Worm (Caenorhabditis elegans) whole organism, mixed stage, embryonic: Measurements from ENCODE around the gene C06A12.19.

Experiments
- ces-1 ChIP-seq: fragments of 150-350 bp; optimal IDR thresholded peaks from 2 replicates; lab custom pipeline; 2014; ENCODE audit warnings: missing biosample characterization, missing genetic modification reagents, missing genetic modification characterization
- elt-1 ChIP-seq: sonication (generic microtip); optimal IDR thresholded peaks from 2 replicates; lab custom pipeline; 2017; ENCODE audit warnings: missing genetic modification characterization, mild to moderate bottlenecking, missing compliant biosample characterization, antibody characterized with exemption, moderate library complexity, borderline replicate concordance; ENCODE audit not compliant: insufficient read depth
- hlh-1 ChIP-seq: fragments of 150-350 bp; optimal IDR thresholded peaks from 2 replicates; lab custom pipeline; 2014; ENCODE audit warnings: missing biosample characterization, missing genetic modification reagents, missing genetic modification characterization
- lin-32 ChIP-seq: fragments of 200-800 bp; sonication (Bioruptor generic); optimal IDR thresholded peaks from 2 replicates; lab custom pipeline; 2018; ENCODE audit warnings: mild to moderate bottlenecking, missing genetic modification characterization, missing compliant biosample characterization
- lsy-2 ChIP-seq: fragments of 150-350 bp; optimal IDR thresholded peaks from 2 replicates; lab custom pipeline; 2014; ENCODE audit warnings: missing biosample characterization, missing genetic modification characterization
- mab-5 ChIP-seq: fragments of 150-350 bp; optimal IDR thresholded peaks from 2 replicates; lab custom pipeline; 2014; ENCODE audit warnings: missing biosample characterization, missing genetic modification characterization
- nhr-2 ChIP-seq: fragments of 150-350 bp; optimal IDR thresholded peaks from 2 replicates; lab custom pipeline; 2014; ENCODE audit warnings: missing biosample characterization, missing genetic modification characterization
- nhr-28 ChIP-seq: fragments of 150-350 bp; optimal IDR thresholded peaks from 2 replicates; lab custom pipeline; 2014; ENCODE audit warnings: missing biosample characterization, missing genetic modification characterization
- nhr-76 ChIP-seq: sonication (generic microtip); optimal IDR thresholded peaks from 2 replicates; lab custom pipeline; 2017; ENCODE audit warnings: missing biosample characterization, missing genetic modification characterization
- sem-2 ChIP-seq: fragments of 200-800 bp; sonication (Bioruptor generic); optimal IDR thresholded peaks from 2 replicates; lab custom pipeline; 2018; ENCODE audit warnings: mild to moderate bottlenecking, missing genetic modification characterization, missing compliant biosample characterization
- snpc-4 ChIP-seq: fragments of 150-350 bp; optimal IDR thresholded peaks from 2 replicates; lab custom pipeline; 2014; ENCODE audit warnings: missing biosample characterization, missing genetic modification characterization
- tbx-8 ChIP-seq: fragments of 200-800 bp; sonication (Bioruptor generic); optimal IDR thresholded peaks from 2 replicates; lab custom pipeline; 2018; ENCODE audit warnings: mild to moderate bottlenecking, missing genetic modification characterization, moderate library complexity, missing compliant biosample characterization
- unc-39 ChIP-seq: fragments of 150-350 bp; optimal IDR thresholded peaks from 2 replicates; lab custom pipeline; 2014; ENCODE audit warnings: missing biosample characterization, missing genetic modification characterization
- unc-62 ChIP-seq: fragments of 150-350 bp; optimal IDR thresholded peaks from 2 replicates; lab custom pipeline; 2014; ENCODE audit warnings: missing biosample characterization, missing genetic modification reagents, missing genetic modification characterization

DNA sequence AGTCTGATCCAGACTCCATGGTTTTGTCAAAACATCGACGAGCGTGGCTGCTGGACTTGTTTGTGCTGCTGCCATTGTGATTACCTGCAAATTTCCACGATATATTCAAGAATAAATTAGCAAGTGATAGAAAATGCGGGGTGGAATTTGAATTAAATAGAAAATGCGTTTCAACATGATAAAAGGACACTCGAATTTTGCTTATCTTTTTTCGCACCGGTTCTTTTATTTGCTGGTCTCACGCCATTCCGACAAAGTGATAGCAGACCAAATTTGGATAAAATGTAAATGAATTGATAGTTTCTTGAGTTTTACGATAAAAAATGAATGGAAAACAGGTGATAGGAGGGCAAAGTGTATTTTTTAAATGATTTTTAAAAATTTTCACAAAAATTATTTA, 27.4 kb upstream of the C06A12.19 start, which contains the start of gene elo-2:
- TF ChIP-seq nhr-76 (tag; lab: Kevin White, UChicago) (no peak), elt-1 (tag; lab: Kevin White, UChicago) (no peak), snpc-4 (tag; lab: Kevin White, UChicago) (no peak), lsy-2 (no peak), sem-2 (GFP tag; lab: Kevin White, UChicago) (no peak), nhr-28 (no peak), unc-62 (GFP tag; lab: Kevin White, UChicago) (no peak), tbx-8 (GFP tag; lab: Kevin White, UChicago) (no peak), mab-5 (tag; lab: Kevin White, UChicago) (no peak), unc-39 (tag; lab: Kevin White, UChicago) (no peak), hlh-1 (tag; lab: Kevin White, UChicago) (no peak), ces-1 (GFP tag; lab: Kevin White, UChicago) (no peak), lin-32 (GFP tag; lab: Kevin White, UChicago) (no peak), nhr-2 (tag; lab: Kevin White, UChicago) (no peak)
